Worm (Caenorhabditis elegans) whole organism, midembryonic: Measurements from ENCODE around the gene W08F4.7.
"Not testable (repeated sequence)": the region's sequence is repeated elsewhere in the genome, so short reads cannot be mapped to it uniquely, and the experiment has no call there.

Source experiments
- T22C8.4 ChIP-seq: fragments of 200-800 bp; sonication (Bioruptor generic); IDR thresholded peaks from 2 replicates; pipeline ENCODE4 v1.3.6; 2022; ENCODE audit warnings: missing genetic modification characterization, missing compliant biosample characterization
- cog-1 ChIP-seq: sonication (generic microtip); optimal IDR thresholded peaks from 2 replicates; lab custom pipeline; 2016; ENCODE audit warnings: missing genetic modification characterization, missing compliant biosample characterization
- flt-1 ChIP-seq: fragments of 200-800 bp; sonication (Bioruptor generic); IDR thresholded peaks from 2 replicates; pipeline ENCODE4 v1.3.6; 2022; ENCODE audit warnings: missing genetic modification characterization, missing compliant biosample characterization
- klf-2 ChIP-seq: fragments of 200-800 bp; sonication (Bioruptor generic); conservative IDR thresholded peaks from 2 replicates; pipeline ENCODE4 v1.3.6; 2022; ENCODE audit warnings: missing genetic modification reagents, missing genetic modification characterization, missing compliant biosample characterization
- med-1 ChIP-seq: sonication (generic microtip); optimal IDR thresholded peaks from 2 replicates; lab custom pipeline; 2017; ENCODE audit warnings: missing genetic modification characterization, mild to moderate bottlenecking, missing compliant biosample characterization, antibody characterized with exemption, missing genetic modification reagents; ENCODE audit not compliant: insufficient read depth
- ref-1 ChIP-seq: fragments of 200-800 bp; sonication (Bioruptor generic); conservative IDR thresholded peaks from 2 replicates; pipeline ENCODE4 v1.3.6; 2022; ENCODE audit warnings: missing genetic modification reagents, missing genetic modification characterization, missing compliant biosample characterization
- tab-1 ChIP-seq: fragments of 200-800 bp; sonication (Bioruptor generic); IDR thresholded peaks from 2 replicates; pipeline ENCODE4 v1.3.6; 2022; ENCODE audit warnings: missing genetic modification characterization, missing compliant biosample characterization
- ztf-23 ChIP-seq: fragments of 200-800 bp; sonication (Bioruptor generic); IDR thresholded peaks from 2 replicates; pipeline ENCODE4 v1.3.6; 2022; ENCODE audit warnings: missing genetic modification reagents, missing genetic modification characterization, missing compliant biosample characterization
- ztf-29 ChIP-seq: fragments of 200-800 bp; sonication (Bioruptor generic); IDR thresholded peaks from 2 replicates; pipeline ENCODE4 v1.3.6; 2022; ENCODE audit warnings: missing genetic modification reagents, missing genetic modification characterization, missing compliant biosample characterization

Gene W08F4.7

DNA sequence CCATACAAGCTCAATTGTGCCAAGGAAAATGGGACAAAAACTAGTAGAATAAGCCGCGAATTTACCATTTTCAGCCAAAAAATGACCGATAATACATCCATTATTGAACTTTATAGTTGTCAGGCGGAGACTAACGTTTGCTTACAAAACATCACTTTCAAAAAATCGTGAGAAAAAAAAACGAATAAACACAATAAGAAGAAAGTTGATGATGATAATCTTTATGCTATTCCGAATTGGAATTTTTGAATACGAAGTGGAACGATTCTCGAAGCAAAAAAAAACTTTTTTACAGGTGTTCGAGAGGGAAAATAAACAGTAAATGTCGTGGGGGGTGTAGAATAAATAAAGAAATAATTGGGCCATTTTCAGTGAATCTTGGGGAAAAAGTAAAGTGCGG is at the start of gene W08F4.7:
Gene W08F4.7, minus strand, starts transcription at position 101 of the 400 bp plus-strand sequence.
- TF ChIP-seq cog-1 (tag; lab: Kevin White, UChicago) (no peak), med-1 (no peak), ztf-23 (no peak)

DNA sequence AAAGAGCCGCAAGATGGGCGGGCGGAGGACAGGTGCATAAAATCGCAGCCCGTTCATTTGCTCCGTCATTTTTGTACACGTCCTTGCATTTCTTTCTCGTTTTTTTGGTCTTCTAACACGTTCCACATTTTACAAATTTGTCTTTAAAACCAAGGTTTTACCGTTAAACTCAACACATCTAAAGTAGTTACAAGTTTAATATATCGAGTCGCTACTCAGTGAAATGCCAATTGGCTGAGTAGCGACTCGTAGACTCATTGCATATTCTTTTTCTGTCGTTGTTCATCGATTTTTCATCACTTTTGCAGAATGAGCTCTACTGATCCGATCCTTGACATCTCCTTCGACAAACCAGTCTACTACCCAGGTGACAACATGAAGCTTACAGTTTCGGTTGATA is 49.7 kb upstream of the W08F4.7 start, which contains the start of gene arrd-1:
Gene arrd-1, plus strand, starts transcription at position 301 of the 400 bp plus-strand sequence.
- no peak for TF ChIP-seq klf-2 (GFP tag; lab: Robert Waterston, UW)

DNA sequence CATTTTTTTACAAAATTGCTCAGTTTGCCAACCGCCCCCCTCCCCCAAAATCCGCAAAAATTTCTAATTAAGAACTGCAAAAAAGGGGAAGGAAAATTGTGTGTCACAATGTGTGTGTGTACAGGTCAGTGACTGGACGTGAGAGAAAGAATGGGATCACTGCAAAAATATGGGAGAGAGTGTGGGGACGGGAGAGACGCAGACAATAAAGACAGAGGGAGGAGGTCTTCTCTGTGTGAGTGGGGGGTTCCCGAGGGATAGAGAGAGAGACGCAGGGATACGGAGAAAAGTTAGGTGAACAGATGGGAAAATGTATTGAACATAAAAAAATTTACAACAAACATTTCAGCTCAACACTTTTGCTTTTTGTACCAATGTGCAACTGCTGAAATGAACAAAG is 48.4 kb upstream of the W08F4.7 start:
- no peak for TF ChIP-seq ztf-29 (GFP tag; lab: Robert Waterston, UW)
- TF ChIP-seq tab-1: no peak
- TF ChIP-seq T22C8.4 (GFP tag; lab: Robert Waterston, UW): no peak
- TF ChIP-seq klf-2 (GFP tag; lab: Robert Waterston, UW): no peak
- TF ChIP-seq flt-1 (GFP tag; lab: Robert Waterston, UW): no peak
- TF ChIP-seq ref-1 (GFP tag; lab: Robert Waterston, UW): no peak
- no peak for TF ChIP-seq med-1
- no peak for TF ChIP-seq cog-1 (tag; lab: Kevin White, UChicago)
- no peak for TF ChIP-seq ztf-23

DNA sequence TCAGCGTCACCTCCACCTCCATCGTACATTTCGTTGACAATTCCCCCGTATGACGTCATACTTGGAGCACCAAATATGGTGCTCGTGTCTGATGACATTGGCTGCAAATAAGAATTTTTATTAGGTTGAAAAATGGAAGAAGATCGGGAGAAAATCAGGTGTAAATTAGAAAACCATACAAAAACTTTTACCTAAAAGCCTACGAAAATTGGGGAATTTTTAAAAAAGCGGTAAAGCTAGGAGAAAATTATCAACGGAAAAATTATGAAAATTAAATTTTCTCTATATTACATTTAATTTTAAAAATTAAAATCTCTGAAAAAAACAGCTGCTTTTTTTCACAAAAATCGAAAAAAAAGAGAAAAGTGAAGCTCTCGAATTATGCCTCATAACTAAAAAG is 46.9 kb upstream of the W08F4.7 start, which contains the start of gene T04B8.5:
Gene T04B8.5, minus strand, starts transcription at position 101 of the 400 bp plus-strand sequence.
- TF ChIP-seq T22C8.4 (GFP tag; lab: Robert Waterston, UW) (no peak), ztf-23 (no peak), klf-2 (GFP tag; lab: Robert Waterston, UW) (no peak), flt-1 (GFP tag; lab: Robert Waterston, UW) (no peak), ref-1 (GFP tag; lab: Robert Waterston, UW) (no peak), tab-1 (no peak)

DNA sequence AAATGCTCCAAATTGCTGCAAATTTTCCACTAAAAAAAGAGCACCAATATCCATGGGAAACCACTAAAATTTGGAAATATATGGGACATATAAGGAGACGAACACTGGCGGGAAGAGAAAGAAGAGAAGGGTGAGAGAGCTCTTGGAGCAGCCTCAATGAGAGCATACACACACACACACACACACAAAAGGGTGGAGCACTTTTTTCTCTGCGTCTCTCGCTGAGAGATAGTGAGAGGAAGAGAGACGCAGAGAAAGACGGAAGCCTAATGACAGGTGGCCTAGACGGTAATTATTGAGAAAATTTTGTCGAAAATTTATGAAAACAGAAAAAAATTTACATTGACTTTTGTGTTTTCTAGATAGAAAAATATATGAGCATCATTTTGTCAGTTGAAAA is 44.9 kb upstream of the W08F4.7 start:
- TF ChIP-seq ztf-23 (no peak), cog-1 (tag; lab: Kevin White, UChicago) (no peak), med-1 (no peak), ref-1 (GFP tag; lab: Robert Waterston, UW) (no peak), T22C8.4 (GFP tag; lab: Robert Waterston, UW) (no peak), flt-1 (GFP tag; lab: Robert Waterston, UW) (0 out of 2 replicates have a peak, but pooled peaks have one; percentile 12), tab-1 (no peak), ztf-29 (GFP tag; lab: Robert Waterston, UW) (peak; percentile 37; the same call in 1 of the 2 replicates), klf-2 (GFP tag; lab: Robert Waterston, UW) (no peak)

DNA sequence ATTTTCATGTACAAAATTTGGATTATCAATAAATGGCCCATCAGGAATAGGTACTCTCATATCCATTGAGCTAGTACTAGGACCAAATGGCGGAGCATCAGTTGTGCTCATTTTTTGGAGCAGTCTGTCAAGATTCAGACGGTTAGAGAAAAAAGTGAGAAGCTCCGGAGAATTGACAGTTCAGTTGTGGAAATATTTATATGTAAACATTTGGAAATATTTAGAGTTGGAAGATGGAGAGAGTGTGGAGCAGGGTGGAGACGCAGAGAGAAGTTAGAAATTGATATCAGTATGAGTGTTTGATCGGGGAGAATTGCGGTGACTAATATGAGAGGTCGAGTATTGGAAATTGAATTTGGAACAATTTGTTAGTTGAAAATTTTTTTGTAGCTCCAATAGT is 43.6 kb upstream of the W08F4.7 start:
- TF ChIP-seq ref-1 (GFP tag; lab: Robert Waterston, UW): no peak

DNA sequence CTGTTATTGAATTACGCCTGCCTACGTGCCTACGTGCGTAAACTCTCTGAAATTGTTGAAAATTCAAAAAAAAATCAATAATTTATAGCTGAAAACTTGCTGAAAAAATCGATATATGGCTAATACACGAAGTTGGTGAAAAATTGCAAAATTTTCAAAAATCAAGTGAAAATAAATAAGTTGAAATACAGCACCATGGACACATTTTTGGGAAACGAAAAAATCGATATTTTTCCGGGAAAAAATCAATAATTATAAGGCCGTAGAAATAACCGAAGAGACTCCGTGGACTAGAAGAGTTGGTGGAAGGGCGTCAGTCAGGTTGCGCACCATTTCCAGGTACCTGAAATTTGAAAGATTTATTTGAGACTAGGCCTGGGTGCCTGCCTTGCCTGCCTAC is 37.2 kb upstream of the W08F4.7 start:
- TF ChIP-seq T22C8.4 (GFP tag; lab: Robert Waterston, UW) (peak; percentile 77), ztf-23 (no peak), ref-1 (GFP tag; lab: Robert Waterston, UW) (no peak)

DNA sequence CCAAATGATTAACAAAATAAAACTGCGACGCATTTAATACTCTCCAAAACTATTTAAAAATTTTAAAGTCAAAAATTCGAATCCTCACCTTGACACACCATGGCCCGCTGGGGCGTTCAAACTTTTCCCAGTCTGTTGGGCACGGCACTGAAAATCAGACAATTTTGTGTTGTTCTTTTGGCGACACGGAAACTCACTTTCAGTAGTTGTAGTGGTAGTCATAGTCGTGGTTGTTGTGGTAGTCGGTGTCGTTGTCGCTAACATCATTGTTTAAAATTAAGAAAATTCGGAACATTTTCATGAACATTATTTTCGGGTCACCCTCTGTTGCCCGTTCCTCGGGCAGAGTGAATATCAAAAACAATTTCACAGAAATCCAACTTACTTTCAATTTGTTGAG is 34.8 kb upstream of the W08F4.7 start, which contains the start of gene clec-118:
Gene clec-118, minus strand, starts transcription at position 101 of the 400 bp plus-strand sequence.
- TF ChIP-seq cog-1 (tag; lab: Kevin White, UChicago); T22C8.4 (GFP tag; lab: Robert Waterston, UW); ref-1 (GFP tag; lab: Robert Waterston, UW): not testable (repeated sequence)

DNA sequence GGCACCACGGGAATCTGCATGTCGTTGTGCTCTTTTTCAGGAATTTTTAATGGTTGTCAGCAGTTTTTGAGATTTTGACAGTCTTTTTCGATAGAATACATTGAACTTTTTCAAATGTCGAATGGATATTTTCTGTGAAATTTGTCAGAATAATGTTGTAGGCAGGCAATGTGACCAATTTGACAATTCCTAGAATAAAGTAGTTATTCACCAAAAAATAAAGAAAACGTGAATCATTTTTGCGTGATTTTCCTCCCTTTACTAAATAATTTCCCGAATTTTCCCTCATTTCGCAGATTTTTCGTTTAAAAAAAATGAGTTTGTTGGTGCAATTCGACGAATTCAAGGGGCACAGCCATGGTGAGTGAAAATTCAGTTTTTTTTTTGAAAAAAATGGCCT is 31.2 kb upstream of the W08F4.7 start, which contains the start of gene W04H10.1:
Gene W04H10.1, plus strand, starts transcription at position 301 of the 400 bp plus-strand sequence.
- no peak for TF ChIP-seq ztf-23
- no peak for TF ChIP-seq T22C8.4 (GFP tag; lab: Robert Waterston, UW)
- TF ChIP-seq tab-1: no peak
- no peak for TF ChIP-seq klf-2 (GFP tag; lab: Robert Waterston, UW)
- TF ChIP-seq flt-1 (GFP tag; lab: Robert Waterston, UW): no peak
- TF ChIP-seq ref-1 (GFP tag; lab: Robert Waterston, UW): no peak
- no peak for TF ChIP-seq cog-1 (tag; lab: Kevin White, UChicago)
- TF ChIP-seq ztf-29 (GFP tag; lab: Robert Waterston, UW): no peak
- TF ChIP-seq med-1: no peak

DNA sequence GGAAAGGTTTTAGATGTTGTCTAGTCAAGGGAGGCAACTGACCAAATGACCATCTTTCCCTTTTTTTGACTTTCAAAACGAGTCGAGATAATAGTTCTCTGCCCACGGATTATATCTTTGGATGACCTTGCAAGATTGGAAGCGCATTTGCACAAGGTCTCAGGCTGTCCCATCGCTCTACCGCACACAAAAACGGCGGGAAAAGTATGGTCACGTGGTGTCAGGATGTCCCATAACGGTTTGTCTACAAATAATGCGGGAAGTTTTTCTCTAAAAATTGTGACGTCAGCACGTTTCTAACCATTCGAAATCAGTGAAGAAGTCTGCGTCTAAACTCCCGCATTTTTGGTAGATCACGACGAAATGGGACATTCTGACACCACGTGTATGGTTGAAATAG is 30.8 kb upstream of the W08F4.7 start, which contains the start of gene W04H10.6:
Gene W04H10.6, minus strand, starts transcription at position 101 of the 400 bp plus-strand sequence.
- TF ChIP-seq tab-1 (no peak), T22C8.4 (GFP tag; lab: Robert Waterston, UW) (no peak), ztf-29 (GFP tag; lab: Robert Waterston, UW) (no peak), ref-1 (GFP tag; lab: Robert Waterston, UW) (no peak), med-1 (no peak), ztf-23 (no peak), flt-1 (GFP tag; lab: Robert Waterston, UW) (no peak), cog-1 (tag; lab: Kevin White, UChicago) (no peak), klf-2 (GFP tag; lab: Robert Waterston, UW) (no peak)

DNA sequence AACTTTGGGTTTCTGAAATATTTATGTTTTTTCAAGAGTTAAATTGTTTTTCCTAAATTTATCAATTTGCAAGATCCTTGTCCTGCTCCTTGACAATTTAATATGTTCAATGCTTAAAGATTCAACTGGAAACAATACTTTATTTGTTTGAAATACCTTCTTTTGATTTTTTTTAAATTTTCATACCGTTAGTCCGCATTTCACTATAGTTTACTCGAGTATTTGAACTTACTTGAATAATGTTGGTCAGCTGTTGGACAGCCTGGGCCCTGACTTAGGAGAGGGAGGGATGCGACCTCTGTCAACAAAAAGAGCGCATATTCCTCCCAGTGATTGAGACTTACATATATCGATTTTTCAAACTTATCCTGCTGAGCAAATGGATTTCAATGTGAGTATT is 28.5 kb upstream of the W08F4.7 start, which contains the start of gene W04H10.5:
Gene W04H10.5, plus strand, starts transcription at position 301 of the 400 bp plus-strand sequence.
- TF ChIP-seq med-1 (no peak), T22C8.4 (GFP tag; lab: Robert Waterston, UW) (no peak), flt-1 (GFP tag; lab: Robert Waterston, UW) (no peak), ztf-29 (GFP tag; lab: Robert Waterston, UW) (no peak), cog-1 (tag; lab: Kevin White, UChicago) (no peak), ztf-23 (no peak), tab-1 (no peak), ref-1 (GFP tag; lab: Robert Waterston, UW) (no peak), klf-2 (GFP tag; lab: Robert Waterston, UW) (no peak)
